Worm (Caenorhabditis elegans): ENCODE measurements around the gene ZC204.14.
"Not testable (repeated sequence)": the region's sequence is repeated elsewhere in the genome, so short reads cannot be mapped to it uniquely, and the experiment has no call there.

The ZC204.14 gene

DNA sequence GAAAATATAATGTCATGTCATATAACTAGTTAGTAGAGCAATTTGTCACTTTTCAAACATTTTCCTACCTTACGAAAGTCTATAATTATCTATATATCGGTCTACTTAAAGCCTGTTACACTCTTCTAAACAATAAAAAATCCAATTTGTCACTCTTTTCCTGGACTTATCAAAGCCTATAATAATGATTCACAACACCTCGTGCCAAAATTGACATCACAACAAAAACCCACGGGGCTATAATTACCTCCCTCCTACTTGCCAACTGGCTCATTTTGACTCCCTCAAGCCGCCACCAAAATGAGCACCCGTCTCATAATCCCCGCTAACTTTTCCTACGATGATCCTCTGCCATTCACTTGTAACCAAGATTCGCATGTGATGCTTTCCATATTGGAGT, 26.4 kb downstream of the ZC204.14 start, which contains the start of gene srg-20:
TSS of gene srg-20 (plus strand) at position 301 of the 400 bp plus-strand sequence.
- not testable (repeated sequence) for TF ChIP-seq ztf-29 (GFP tag; IDR thresholded peaks at IDR 0.05); flt-1 (GFP tag; IDR thresholded peaks at IDR 0.05); med-1 (GFP tag; optimal IDR thresholded peaks at IDR 0.05; ENCODE audit: insufficient read depth)

DNA sequence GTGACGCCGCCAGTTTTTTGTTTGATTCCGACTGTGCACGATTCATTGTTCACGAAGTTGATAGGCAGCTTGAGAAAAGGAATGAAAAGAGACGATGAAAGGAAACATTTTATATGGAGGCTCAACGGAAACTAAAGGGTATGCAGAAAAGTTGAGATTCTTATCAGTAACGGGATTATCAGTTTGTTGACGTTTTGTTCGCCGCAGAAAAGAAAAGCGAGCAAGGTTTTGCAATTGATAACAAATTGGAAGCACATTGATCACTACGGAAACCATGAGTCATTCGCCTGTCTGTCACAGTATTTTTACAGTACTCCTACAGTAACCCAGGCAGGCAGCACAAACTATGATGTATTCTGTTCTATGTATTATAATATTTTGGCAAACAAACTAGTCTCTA, 26.8 kb downstream of the ZC204.14 start:
- TF ChIP-seq ref-1 (GFP tag; conservative IDR thresholded peaks at IDR 0.05) (no peak), ztf-23 (GFP tag; IDR thresholded peaks at IDR 0.05) (no peak), flt-1 (GFP tag; IDR thresholded peaks at IDR 0.05) (no peak), klf-2 (GFP tag; conservative IDR thresholded peaks at IDR 0.05) (no peak), tab-1 (GFP tag; IDR thresholded peaks at IDR 0.05) (no peak), ztf-29 (GFP tag; IDR thresholded peaks at IDR 0.05) (no peak), cog-1 (tag; optimal IDR thresholded peaks at IDR 0.05) (no peak), med-1 (GFP tag; optimal IDR thresholded peaks at IDR 0.05; ENCODE audit: insufficient read depth) (no peak), T22C8.4 (GFP tag; IDR thresholded peaks at IDR 0.05) (no peak)

ce11 chrII:1633490-1633889, 29.3 kb downstream of the ZC204.14 start, which contains the start of gene C08E3.1:
Gene C08E3.1 (plus strand): TSS chrII:1633790.
- TF ChIP-seq med-1 (GFP tag; optimal IDR thresholded peaks at IDR 0.05; ENCODE audit: insufficient read depth); flt-1 (GFP tag; IDR thresholded peaks at IDR 0.05); ztf-29 (GFP tag; IDR thresholded peaks at IDR 0.05): not testable (repeated sequence)

ce11 chrII:1632216-1632615, 30.5 kb downstream of the ZC204.14 start, which contains the start of gene C08E3.13:
Gene C08E3.13 (minus strand): TSS chrII:1632316.
- not testable (repeated sequence) for TF ChIP-seq med-1 (GFP tag; optimal IDR thresholded peaks at IDR 0.05; ENCODE audit: insufficient read depth); ref-1 (GFP tag; conservative IDR thresholded peaks at IDR 0.05); flt-1 (GFP tag; IDR thresholded peaks at IDR 0.05)

DNA sequence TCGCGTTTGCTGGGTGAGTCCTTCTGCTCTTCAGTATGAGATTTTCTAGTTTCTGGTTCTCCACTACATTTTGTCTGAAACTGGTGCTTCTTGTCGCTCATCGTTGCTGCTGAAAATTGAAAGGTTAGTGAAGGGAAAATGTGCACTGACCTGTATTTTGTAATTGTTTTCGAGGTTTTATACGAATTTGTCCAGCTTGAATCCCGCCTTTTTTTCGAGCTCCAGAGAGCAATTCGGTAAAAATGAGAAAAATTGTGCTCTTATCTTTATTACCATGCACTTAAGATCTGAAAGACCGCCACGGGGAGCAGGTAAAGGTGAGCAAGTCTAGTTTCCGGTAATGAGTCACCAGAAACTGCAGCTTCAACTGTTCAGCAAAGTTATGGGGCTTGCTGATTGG, 35.0 kb downstream of the ZC204.14 start, which contains the start of gene C08E3.15:
TSS of gene C08E3.15 (minus strand) at position 101 of the 400 bp plus-strand sequence.
- TF ChIP-seq med-1 (GFP tag; optimal IDR thresholded peaks at IDR 0.05; ENCODE audit: insufficient read depth); T22C8.4 (GFP tag; IDR thresholded peaks at IDR 0.05); ref-1 (GFP tag; conservative IDR thresholded peaks at IDR 0.05): not testable (repeated sequence)

- TF ChIP-seq tab-1 (GFP tag; IDR thresholded peaks at IDR 0.05) (no peak), ztf-29 (GFP tag; IDR thresholded peaks at IDR 0.05) (no peak)
These were observed 37.1 kb downstream of the ZC204.14 start, which contains the start of gene C08E3.14 for ce11 chrII:1625666-1626065. Gene C08E3.14 (plus strand): TSS chrII:1625966.

DNA sequence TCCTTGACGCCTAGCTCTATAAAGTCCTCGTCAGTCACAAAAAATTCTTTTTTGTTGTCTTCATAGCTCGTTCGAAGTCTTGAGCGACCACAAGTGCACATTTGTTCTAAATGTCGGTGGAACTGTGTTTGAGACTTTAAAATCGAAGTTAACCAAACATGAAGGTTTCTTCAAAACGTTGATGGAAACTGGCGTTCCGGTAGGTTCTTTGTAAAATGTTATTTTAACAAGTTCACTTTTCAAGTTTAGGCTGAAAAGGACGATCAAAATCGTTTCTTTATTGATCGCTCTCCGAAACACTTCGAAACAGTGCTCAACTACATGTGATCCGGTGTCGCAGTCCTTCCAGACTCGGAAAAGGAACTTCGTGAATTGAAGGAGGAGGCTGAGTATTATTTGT, 38.2 kb downstream of the ZC204.14 start, which contains the start of gene fbxa-160:
TSS of gene fbxa-160 (minus strand) at position 101 of the 400 bp plus-strand sequence.
- no peak for TF ChIP-seq ztf-23 (GFP tag; IDR thresholded peaks at IDR 0.05)
- TF ChIP-seq ztf-29 (GFP tag; IDR thresholded peaks at IDR 0.05), result no peak
- no peak for TF ChIP-seq T22C8.4 (GFP tag; IDR thresholded peaks at IDR 0.05)
- TF ChIP-seq klf-2 (GFP tag; conservative IDR thresholded peaks at IDR 0.05), result no peak
- no peak for TF ChIP-seq cog-1 (tag; optimal IDR thresholded peaks at IDR 0.05)
- TF ChIP-seq tab-1 (GFP tag; IDR thresholded peaks at IDR 0.05), result no peak
- no peak for TF ChIP-seq ref-1 (GFP tag; conservative IDR thresholded peaks at IDR 0.05)
- TF ChIP-seq med-1 (GFP tag; optimal IDR thresholded peaks at IDR 0.05; ENCODE audit: insufficient read depth), result no peak
- TF ChIP-seq flt-1 (GFP tag; IDR thresholded peaks at IDR 0.05), result no peak

DNA sequence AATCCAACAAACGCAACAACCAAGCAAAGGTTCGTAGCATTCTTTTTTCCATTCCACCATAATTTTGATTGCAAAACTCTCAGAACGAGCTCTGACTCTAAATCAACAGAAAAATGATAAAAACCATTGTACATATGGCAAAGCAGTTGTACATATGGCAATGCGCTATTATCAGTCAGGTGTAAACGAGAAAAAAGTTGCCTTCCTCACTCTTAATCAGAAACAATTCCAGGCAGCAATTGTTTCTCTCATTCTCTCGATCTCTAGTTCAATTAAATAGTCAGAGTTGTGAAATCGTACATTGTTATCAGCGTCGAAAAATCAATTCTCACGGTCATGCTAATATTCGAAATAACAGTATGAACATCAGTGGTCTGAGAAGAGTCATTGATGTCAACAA, 41.0 kb downstream of the ZC204.14 start:
- no peak for TF ChIP-seq med-1 (GFP tag; optimal IDR thresholded peaks at IDR 0.05; ENCODE audit: insufficient read depth)
- TF ChIP-seq ztf-23 (GFP tag; IDR thresholded peaks at IDR 0.05), result no peak
- no peak for TF ChIP-seq ztf-29 (GFP tag; IDR thresholded peaks at IDR 0.05)
- no peak for TF ChIP-seq flt-1 (GFP tag; IDR thresholded peaks at IDR 0.05)
- TF ChIP-seq klf-2 (GFP tag; conservative IDR thresholded peaks at IDR 0.05), result no peak
- TF ChIP-seq cog-1 (tag; optimal IDR thresholded peaks at IDR 0.05), result no peak
- no peak for TF ChIP-seq ref-1 (GFP tag; conservative IDR thresholded peaks at IDR 0.05)
- TF ChIP-seq T22C8.4 (GFP tag; IDR thresholded peaks at IDR 0.05), result no peak
- no peak for TF ChIP-seq tab-1 (GFP tag; IDR thresholded peaks at IDR 0.05)

DNA sequence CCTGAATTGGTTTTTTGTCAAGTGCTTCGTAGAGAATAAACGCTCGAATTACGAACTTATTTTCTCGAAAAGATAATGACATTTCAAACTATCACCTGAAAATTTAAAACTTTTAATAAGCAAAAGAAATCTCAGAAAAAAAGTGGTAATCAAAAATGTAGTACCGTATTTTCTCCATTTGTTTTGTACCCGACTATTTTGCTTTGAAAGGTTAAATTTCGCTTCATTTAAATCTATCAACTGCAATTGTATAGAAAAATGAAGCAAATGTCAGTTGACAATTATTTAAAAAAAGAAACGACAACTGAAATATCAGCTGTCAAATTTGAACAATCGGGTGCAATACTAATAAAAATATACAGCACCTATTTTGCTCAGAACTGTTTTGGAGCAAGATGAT, 41.6 kb downstream of the ZC204.14 start, which contains the start of gene fbxa-158:
TSS of gene fbxa-158 (minus strand) at position 101 of the 400 bp plus-strand sequence.
- TF ChIP-seq cog-1 (tag; optimal IDR thresholded peaks at IDR 0.05) (no peak), med-1 (GFP tag; optimal IDR thresholded peaks at IDR 0.05; ENCODE audit: insufficient read depth) (no peak), T22C8.4 (GFP tag; IDR thresholded peaks at IDR 0.05) (no peak), flt-1 (GFP tag; IDR thresholded peaks at IDR 0.05) (no peak), ztf-29 (GFP tag; IDR thresholded peaks at IDR 0.05) (no peak), tab-1 (GFP tag; IDR thresholded peaks at IDR 0.05) (no peak), klf-2 (GFP tag; conservative IDR thresholded peaks at IDR 0.05) (no peak)

- TF ChIP-seq klf-2 (GFP tag; conservative IDR thresholded peaks at IDR 0.05) (no peak), ref-1 (GFP tag; conservative IDR thresholded peaks at IDR 0.05) (no peak), tab-1 (GFP tag; IDR thresholded peaks at IDR 0.05) (no peak), T22C8.4 (GFP tag; IDR thresholded peaks at IDR 0.05) (no peak), ztf-23 (GFP tag; IDR thresholded peaks at IDR 0.05) (no peak), cog-1 (tag; optimal IDR thresholded peaks at IDR 0.05) (no peak), flt-1 (GFP tag; IDR thresholded peaks at IDR 0.05) (no peak)
These were observed 43.8 kb downstream of the ZC204.14 start, which contains the start of gene fbxa-166 for ce11 chrII:1618948-1619347. Gene fbxa-166 (minus strand): TSS chrII:1619048.

ce11 chrII:1616382-1616781, 46.4 kb downstream of the ZC204.14 start, which contains the start of gene fbxa-165:
Gene fbxa-165 (minus strand): TSS chrII:1616482.
- TF ChIP-seq flt-1 (GFP tag; IDR thresholded peaks at IDR 0.05), result no peak
- TF ChIP-seq tab-1 (GFP tag; IDR thresholded peaks at IDR 0.05), result no peak
- TF ChIP-seq ztf-29 (GFP tag; IDR thresholded peaks at IDR 0.05), result no peak
- TF ChIP-seq med-1 (GFP tag; optimal IDR thresholded peaks at IDR 0.05; ENCODE audit: insufficient read depth), result no peak
- no peak for TF ChIP-seq klf-2 (GFP tag; conservative IDR thresholded peaks at IDR 0.05)
- TF ChIP-seq ref-1 (GFP tag; conservative IDR thresholded peaks at IDR 0.05), result no peak
- no peak for TF ChIP-seq ztf-23 (GFP tag; IDR thresholded peaks at IDR 0.05)
- TF ChIP-seq T22C8.4 (GFP tag; IDR thresholded peaks at IDR 0.05), result no peak
- no peak for TF ChIP-seq cog-1 (tag; optimal IDR thresholded peaks at IDR 0.05)

Measured in whole organism, midembryonic.